Fruit fly (Drosophila melanogaster) whole organism, wandering third instar larva: ENCODE results near the gene HP1b.

ENCODE experiments used
- Abd-B ChIP-seq: fragments of >200 bp; optimal IDR thresholded peaks from 2 replicates; lab custom pipeline; 2017; ENCODE audit warnings: missing biosample characterization, missing genetic modification characterization
- CG32264 ChIP-seq: fragments of 200-800 bp; sonication (Bioruptor generic); optimal IDR thresholded peaks from 2 replicates; lab custom pipeline; 2016; ENCODE audit warnings: missing biosample characterization, missing genetic modification characterization
- CG9705 ChIP-seq: fragments of 200-800 bp; sonication (Bioruptor generic); optimal IDR thresholded peaks from 2 replicates; lab custom pipeline; 2018; ENCODE audit warnings: missing biosample characterization, mild to moderate bottlenecking, missing genetic modification characterization
- CrebA ChIP-seq: fragments of 200-800 bp; sonication (Bioruptor generic); optimal IDR thresholded peaks from 2 replicates; lab custom pipeline; 2016; ENCODE audit warnings: missing biosample characterization, mild to moderate bottlenecking, missing genetic modification characterization, borderline replicate concordance
- Dfd ChIP-seq: fragments of >200 bp; optimal IDR thresholded peaks from 2 replicates; lab custom pipeline; 2017; ENCODE audit warnings: missing biosample characterization, missing genetic modification characterization
- Dif ChIP-seq: fragments of 200-275, 200-300 bp; sonication (Bioruptor generic); optimal IDR thresholded peaks from 2 replicates; lab custom pipeline; 2018; ENCODE audit warnings: missing biosample characterization, missing genetic modification characterization; ENCODE audit not compliant: partially characterized antibody
- GATAd ChIP-seq: sonication (Bioruptor generic); optimal IDR thresholded peaks from 2 replicates; lab custom pipeline; 2016; ENCODE audit warnings: missing biosample characterization, missing genetic modification characterization
- HLH106 ChIP-seq: fragments of 200-800 bp; optimal IDR thresholded peaks from 3 replicates; lab custom pipeline; 2019; ENCODE audit warnings: missing biosample characterization, mild to moderate bottlenecking, missing genetic modification characterization, moderate library complexity
- Hnf4 ChIP-seq: fragments of 200-800 bp; sonication (Bioruptor generic); optimal IDR thresholded peaks from 2 replicates; lab custom pipeline; 2016; ENCODE audit warnings: missing biosample characterization, mild to moderate bottlenecking, missing genetic modification characterization
- Hr78 ChIP-seq: fragments of >200 bp; optimal IDR thresholded peaks from 2 replicates; lab custom pipeline; 2017; ENCODE audit warnings: missing biosample characterization, missing genetic modification characterization
- Hr83 ChIP-seq: fragments of 200-300 bp; sonication (Bioruptor generic); optimal IDR thresholded peaks from 2 replicates; lab custom pipeline; 2016; ENCODE audit warnings: missing biosample characterization, mild to moderate bottlenecking, missing genetic modification characterization, moderate library complexity; ENCODE audit not compliant: poor library complexity, severe bottlenecking
- Jra ChIP-seq: sonication (Bioruptor generic); optimal IDR thresholded peaks from 2 replicates; lab custom pipeline; 2016; ENCODE audit warnings: missing biosample characterization, missing genetic modification characterization
- Mio ChIP-seq: sonication (Bioruptor generic); optimal IDR thresholded peaks from 2 replicates; lab custom pipeline; 2016; ENCODE audit warnings: missing biosample characterization, missing genetic modification characterization
- Myc ChIP-seq: fragments of >200 bp; optimal IDR thresholded peaks from 2 replicates; lab custom pipeline; 2017
- N ChIP-seq: fragments of >200 bp; optimal IDR thresholded peaks from 2 replicates; lab custom pipeline; 2018; ENCODE audit warnings: missing biosample characterization, missing external identifiers, missing genetic modification characterization
- OdsH ChIP-seq: fragments of 200-800 bp; sonication (Bioruptor generic); optimal IDR thresholded peaks from 2 replicates; lab custom pipeline; 2016; ENCODE audit warnings: missing biosample characterization, mild to moderate bottlenecking, missing genetic modification characterization
- Rel ChIP-seq, 2 experiments: fragments of 200-800 bp; sonication (Bioruptor generic) in 1 of 2; optimal IDR thresholded peaks; 2 replicates in 1 of 2; 3 replicates in 1 of 2; lab custom pipeline; 2016 to 2019; ENCODE audit warnings: mild to moderate bottlenecking in 2 of 2, missing biosample characterization in 2 of 2, missing genetic modification characterization in 2 of 2, moderate library complexity in 1 of 2
- Sp1 ChIP-seq: fragments of 200-800 bp; sonication (Bioruptor generic); optimal IDR thresholded peaks from 3 replicates; lab custom pipeline; 2019; ENCODE audit warnings: missing biosample characterization, mild to moderate bottlenecking, missing genetic modification characterization, moderate library complexity
- Vsx2 ChIP-seq: fragments of 200-300, 225-300 bp; sonication (Bioruptor generic); optimal IDR thresholded peaks from 2 replicates; lab custom pipeline; 2018; ENCODE audit warnings: missing biosample characterization, missing genetic modification characterization; ENCODE audit not compliant: partially characterized antibody
- br ChIP-seq: fragments of 200-800 bp; sonication (Bioruptor generic); optimal IDR thresholded peaks from 2 replicates; lab custom pipeline; 2016; ENCODE audit warnings: missing biosample characterization, missing genetic modification characterization
- brk ChIP-seq: fragments of 200-800 bp; sonication (Bioruptor generic); optimal IDR thresholded peaks from 2 replicates; lab custom pipeline; 2016; ENCODE audit warnings: missing biosample characterization, mild to moderate bottlenecking, missing genetic modification characterization
- dl ChIP-seq, 2 experiments: fragments of 175-275, 200-275 bp in 1 of 2; fragments of 200-275 bp in 1 of 2; sonication (Bioruptor generic); optimal IDR thresholded peaks; lab custom pipeline; 2018; ENCODE audit warnings: mild to moderate bottlenecking in 2 of 2, missing biosample characterization in 2 of 2, missing genetic modification characterization in 2 of 2, moderate library complexity in 2 of 2; ENCODE audit not compliant: partially characterized antibody in 2 of 2, insufficient read depth in 1 of 2
- dmrt93B ChIP-seq: fragments of 200-800 bp; sonication (Bioruptor generic); optimal IDR thresholded peaks from 2 replicates; lab custom pipeline; 2018; ENCODE audit warnings: missing biosample characterization, mild to moderate bottlenecking, missing genetic modification characterization
- dsf ChIP-seq: sonication (Bioruptor generic); optimal IDR thresholded peaks from 2 replicates; lab custom pipeline; 2016; ENCODE audit warnings: missing biosample characterization, missing genetic modification characterization, borderline replicate concordance
- ey ChIP-seq: fragments of 200-800 bp; sonication (Bioruptor generic); optimal IDR thresholded peaks from 2 replicates; lab custom pipeline; 2016; ENCODE audit warnings: missing biosample characterization, missing genetic modification characterization
- foxo ChIP-seq, 2 experiments: fragments of 200-800 bp; sonication (Bioruptor generic); optimal IDR thresholded peaks; 2 replicates in 1 of 2; 3 replicates in 1 of 2; lab custom pipeline; 2016 to 2017; ENCODE audit warnings: missing biosample characterization in 2 of 2, missing genetic modification characterization in 2 of 2
- fru ChIP-seq: fragments of 200-800 bp; sonication (Bioruptor generic); optimal IDR thresholded peaks from 3 replicates; lab custom pipeline; 2016; ENCODE audit warnings: missing biosample characterization, mild to moderate bottlenecking, missing genetic modification characterization
- h ChIP-seq: fragments of 200-800 bp; sonication (Bioruptor generic); optimal IDR thresholded peaks from 3 replicates; lab custom pipeline; 2016; ENCODE audit warnings: missing biosample characterization, mild to moderate bottlenecking, missing genetic modification characterization
- jim ChIP-seq: fragments of 175-275, 200-325 bp; sonication (Bioruptor generic); optimal IDR thresholded peaks from 2 replicates; lab custom pipeline; 2016; ENCODE audit warnings: missing biosample characterization, mild to moderate bottlenecking, missing genetic modification characterization
- lola ChIP-seq: fragments of >200 bp; optimal IDR thresholded peaks from 2 replicates; lab custom pipeline; 2017; ENCODE audit warnings: missing biosample characterization, missing genetic modification characterization
- pan ChIP-seq: fragments of >200 bp; optimal IDR thresholded peaks from 2 replicates; lab custom pipeline; 2017
- psq ChIP-seq: fragments of 200-800 bp; sonication (Bioruptor generic); optimal IDR thresholded peaks from 3 replicates; lab custom pipeline; 2017; ENCODE audit warnings: missing biosample characterization, mild to moderate bottlenecking, missing genetic modification characterization, moderate library complexity
- rgr ChIP-seq: fragments of 200-800 bp; sonication (Bioruptor generic); optimal IDR thresholded peaks from 3 replicates; lab custom pipeline; 2016; ENCODE audit warnings: missing biosample characterization, mild to moderate bottlenecking, missing genetic modification characterization
- sage ChIP-seq: fragments of 200-800 bp; sonication (Bioruptor generic); optimal IDR thresholded peaks from 2 replicates; lab custom pipeline; 2016; ENCODE audit warnings: missing biosample characterization, mild to moderate bottlenecking, missing genetic modification characterization
- sv ChIP-seq: fragments of 200-800 bp; sonication (Bioruptor generic); optimal IDR thresholded peaks from 3 replicates; lab custom pipeline; 2016; ENCODE audit warnings: missing biosample characterization, missing genetic modification characterization
- tai ChIP-seq: sonication (Bioruptor generic); optimal IDR thresholded peaks from 2 replicates; lab custom pipeline; 2016; ENCODE audit warnings: missing biosample characterization, missing genetic modification characterization
- usp ChIP-seq: fragments of >200 bp; optimal IDR thresholded peaks from 2 replicates; lab custom pipeline; 2017; ENCODE audit warnings: missing biosample characterization, missing genetic modification characterization
- woc ChIP-seq: sonication (Bioruptor generic); optimal IDR thresholded peaks from 2 replicates; lab custom pipeline; 2016; ENCODE audit warnings: missing biosample characterization, mild to moderate bottlenecking, missing genetic modification characterization

HP1b gene

DNA sequence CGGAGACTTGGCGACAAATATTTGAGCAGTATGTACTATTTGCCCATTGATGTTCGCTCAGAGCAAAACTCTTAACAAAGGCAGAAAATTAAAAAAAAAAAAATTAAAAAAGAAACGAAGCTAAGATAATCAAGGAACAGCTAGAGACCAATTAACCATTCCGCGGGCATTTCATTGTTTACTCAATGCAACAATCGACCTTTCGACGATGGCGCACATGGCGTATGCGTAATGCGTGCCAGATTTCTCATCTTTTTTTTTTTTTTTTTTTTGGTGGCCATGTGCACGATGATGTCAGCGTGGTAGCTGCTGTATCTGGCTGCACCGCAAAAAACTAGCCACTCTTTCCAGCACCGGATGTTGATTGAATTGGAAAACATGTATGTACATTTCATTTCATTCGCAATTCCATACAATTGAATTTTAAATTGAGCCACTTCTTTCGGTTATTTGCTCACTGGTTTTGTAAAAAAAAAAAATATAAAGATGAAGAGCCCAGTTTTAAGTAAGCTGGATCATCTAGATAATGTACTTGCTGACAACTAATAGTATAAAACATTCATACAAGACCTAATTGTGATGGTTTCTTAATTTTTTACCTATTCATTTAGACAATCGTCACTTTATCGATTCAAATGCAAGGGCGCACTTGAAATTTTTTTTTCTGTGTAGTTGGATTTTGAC lies 5.1 kb upstream of the HP1b start (continued):
- TF ChIP-seq Dif (GFP tag; lab: Kevin White, UChicago) = no peak
- TF ChIP-seq pan (lab: Kevin White, UChicago) = no peak
- TF ChIP-seq CG32264 (GFP tag; lab: Kevin White, UChicago) = no peak
- no peak for TF ChIP-seq Vsx2 (GFP tag; lab: Kevin White, UChicago)
- no peak for TF ChIP-seq jim
- no peak for TF ChIP-seq Hr78 (GFP tag; lab: Kevin White, UChicago)
- TF ChIP-seq tai (GFP tag; lab: Kevin White, UChicago) = no peak
- TF ChIP-seq h (GFP tag; lab: Kevin White, UChicago) = peak; percentile 49
- no peak for TF ChIP-seq Jra
- TF ChIP-seq woc (GFP tag; lab: Kevin White, UChicago) = peak; percentile 27
- no peak for TF ChIP-seq dsf (GFP tag; lab: Kevin White, UChicago)
- TF ChIP-seq CG9705 = no peak
- TF ChIP-seq Sp1 (GFP tag; lab: Kevin White, UChicago) = peak; percentile 35

DNA sequence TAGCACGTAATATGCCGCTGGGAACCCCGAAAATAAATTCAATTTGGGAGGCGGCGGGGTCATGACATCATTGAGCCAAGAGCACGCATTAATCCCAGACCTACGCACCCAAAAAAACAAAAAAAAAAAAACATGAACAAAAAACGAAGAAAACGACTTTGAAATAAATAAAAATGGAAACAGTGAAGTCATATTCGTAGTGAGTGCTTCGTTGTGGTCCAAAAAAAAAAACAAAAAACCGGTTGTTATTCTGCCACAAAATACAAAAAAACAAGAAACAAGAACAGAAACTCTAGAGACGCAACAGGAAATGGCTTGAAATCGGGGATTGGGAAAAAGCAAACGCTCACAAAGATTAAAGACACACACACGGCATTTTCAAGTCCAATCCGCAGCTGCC lies 3.3 kb upstream of the HP1b start:
- TF ChIP-seq Rel (GFP tag; optimal IDR thresholded peaks at IDR 0.05; lab: Kevin White, UChicago) (no peak), Rel (tag; optimal IDR thresholded peaks at IDR 0.05; lab: Kevin White, UChicago) (peak; percentile 69), Myc (lab: Kevin White, UChicago) (no peak), dmrt93B (no peak), OdsH (GFP tag; lab: Kevin White, UChicago) (no peak), Dfd (GFP tag; lab: Kevin White, UChicago) (no peak), usp (GFP tag; lab: Kevin White, UChicago) (no peak)

dm6 chrX:9078263-9078662 lies 2.6 kb upstream of the HP1b start, which contains the start of gene CG44325:
TSS of gene CG44325 (minus strand) at chrX:9078499.
- TF ChIP-seq usp (GFP tag; lab: Kevin White, UChicago) = no peak
- TF ChIP-seq CrebA (GFP tag; lab: Kevin White, UChicago) = no peak
- TF ChIP-seq Mio (GFP tag; lab: Kevin White, UChicago) = no peak
- peak; percentile 9 for TF ChIP-seq HLH106
- no peak for TF ChIP-seq dl (GFP tag; optimal IDR thresholded peaks at IDR 0.05; lab: Kevin White, UChicago; ENCODE audit: insufficient read depth in 1 of 2, partially characterized antibody in 2 of 2)
- no peak for TF ChIP-seq psq (GFP tag; lab: Kevin White, UChicago)
- no peak for TF ChIP-seq dmrt93B
- TF ChIP-seq CG9705 = no peak
- no peak for TF ChIP-seq woc (GFP tag; lab: Kevin White, UChicago)
- TF ChIP-seq foxo (GFP tag; optimal IDR thresholded peaks at IDR 0.05; lab: Kevin White, UChicago) = no peak
- TF ChIP-seq ey = no peak
- TF ChIP-seq h (GFP tag; lab: Kevin White, UChicago) = peak; percentile 52
- TF ChIP-seq jim = no peak
- TF ChIP-seq OdsH (GFP tag; lab: Kevin White, UChicago) = no peak
- TF ChIP-seq Dfd (GFP tag; lab: Kevin White, UChicago) = no peak
- no peak for TF ChIP-seq Hr78 (GFP tag; lab: Kevin White, UChicago)
- TF ChIP-seq Jra = peak; percentile 23
- no peak for TF ChIP-seq GATAd (GFP tag; lab: Kevin White, UChicago)
- no peak for TF ChIP-seq dsf (GFP tag; lab: Kevin White, UChicago)
- TF ChIP-seq Rel (GFP tag; optimal IDR thresholded peaks at IDR 0.05; lab: Kevin White, UChicago) = no peak
- TF ChIP-seq Rel (tag; optimal IDR thresholded peaks at IDR 0.05; lab: Kevin White, UChicago) = peak; percentile 42
- peak; percentile 59 for TF ChIP-seq Dif (GFP tag; lab: Kevin White, UChicago)
- TF ChIP-seq Vsx2 (GFP tag; lab: Kevin White, UChicago) = no peak
- TF ChIP-seq Hnf4 = no peak
- TF ChIP-seq fru = peak; percentile 39
- TF ChIP-seq brk (GFP tag; lab: Kevin White, UChicago) = no peak
- no peak for TF ChIP-seq lola (GFP tag; lab: Kevin White, UChicago)
- TF ChIP-seq tai (GFP tag; lab: Kevin White, UChicago) = no peak
- no peak for TF ChIP-seq Abd-B
- TF ChIP-seq rgr (GFP tag; lab: Kevin White, UChicago) = peak; percentile 40
- TF ChIP-seq Hr83 = peak; percentile 56
- no peak for TF ChIP-seq sv (GFP tag; lab: Kevin White, UChicago)
- TF ChIP-seq N (GFP tag; lab: Kevin White, UChicago) = no peak
- TF ChIP-seq Myc (lab: Kevin White, UChicago) = no peak
- TF ChIP-seq br (GFP tag; lab: Kevin White, UChicago) = peak; percentile 29
- TF ChIP-seq CG32264 (GFP tag; lab: Kevin White, UChicago) = no peak
- no peak for TF ChIP-seq pan (lab: Kevin White, UChicago)
- no peak for TF ChIP-seq sage (GFP tag; lab: Kevin White, UChicago)
- peak; percentile 43 for TF ChIP-seq Sp1 (GFP tag; lab: Kevin White, UChicago)
